Worm (Caenorhabditis elegans): Measurements from ENCODE around the gene cox-6B.
A peak's percentile ranks its signal among the peaks of the same experiment; 100 is the strongest.

cox-6B gene

ce11 chrIII:2785840-2786239 lies 86.4 kb downstream of the cox-6B start, which contains the start of gene Y71H2AM.20 (continued):
- TF ChIP-seq zfp-2 (tag; optimal IDR thresholded peaks at IDR 0.05) (peak; percentile 81), mdt-29 (GFP tag; IDR thresholded peaks at IDR 0.05) (peak; percentile 55), spr-3 (GFP tag; optimal IDR thresholded peaks at IDR 0.05) (peak; percentile 26)

- TF ChIP-seq Y105C5A.15 (GFP tag; IDR thresholded peaks at IDR 0.05): peak; percentile 66; the same call in 1 of the 2 replicates
- TF ChIP-seq F44E2.7 (GFP tag; IDR thresholded peaks at IDR 0.05): no peak
- no peak for TF ChIP-seq ZK337.2 (GFP tag; IDR thresholded peaks at IDR 0.05)
- peak; percentile 14 for TF ChIP-seq gei-8 (GFP tag; optimal IDR thresholded peaks at IDR 0.05)
- TF ChIP-seq ZK546.5 (tag; optimal IDR thresholded peaks at IDR 0.05): no peak
- no peak for TF ChIP-seq lin-39 (tag; optimal IDR thresholded peaks at IDR 0.05)
- TF ChIP-seq lin-1 (GFP tag; IDR thresholded peaks at IDR 0.05): 0 out of 2 replicates have a peak, but pooled peaks have one; percentile 7
- no peak for TF ChIP-seq spr-1 (tag; optimal IDR thresholded peaks at IDR 0.05)
- TF ChIP-seq zfp-3 (GFP tag; conservative IDR thresholded peaks at IDR 0.05): peak; percentile 29; the same call in 1 of the 2 replicates
- TF ChIP-seq ceh-44 (GFP tag; IDR thresholded peaks at IDR 0.05): no peak
- TF ChIP-seq ceh-20 (GFP tag; IDR thresholded peaks at IDR 0.05): no peak
- peak in 1 of 2 experiments; percentile 13 for TF ChIP-seq unc-62 (GFP tag; optimal IDR thresholded peaks at IDR 0.05 in 1 of 2)
- no peak for TF ChIP-seq unc-62 (tag; optimal IDR thresholded peaks at IDR 0.05)
- TF ChIP-seq mxl-3 (GFP tag; optimal IDR thresholded peaks at IDR 0.05): no peak
- no peak for TF ChIP-seq nhr-237 (tag; optimal IDR thresholded peaks at IDR 0.05)
- TF ChIP-seq Y5F2A.4 (GFP tag; optimal IDR thresholded peaks at IDR 0.05): no peak
- 0 out of 2 replicates have a peak, but pooled peaks have one; percentile 19 for TF ChIP-seq D1046.2 (GFP tag; IDR thresholded peaks at IDR 0.05)
- 0 out of 2 replicates have a peak, but pooled peaks have one; percentile 23 for TF ChIP-seq F26F4.8 (GFP tag; conservative IDR thresholded peaks at IDR 0.05)
- TF ChIP-seq daf-12 (tag; optimal IDR thresholded peaks at IDR 0.05): no peak
- no peak for TF ChIP-seq egl-27 (tag; optimal IDR thresholded peaks at IDR 0.05)
- peak; percentile 28; the same call in 1 of the 2 replicates for TF ChIP-seq pha-4 (GFP tag; IDR thresholded peaks at IDR 0.05)
- no peak for TF ChIP-seq pha-4 (tag; optimal IDR thresholded peaks at IDR 0.05)
- no peak for TF ChIP-seq ceh-28 (tag; optimal IDR thresholded peaks at IDR 0.05)
- no peak for TF ChIP-seq hlh-11 (tag; optimal IDR thresholded peaks at IDR 0.05)
- no peak for TF ChIP-seq spr-3 (GFP tag; optimal IDR thresholded peaks at IDR 0.05)
- no peak for TF ChIP-seq lsy-2 (tag; optimal IDR thresholded peaks at IDR 0.05)
- TF ChIP-seq hif-1 (tag; optimal IDR thresholded peaks at IDR 0.05): no peak
- 0 out of 2 replicates have a peak, but pooled peaks have one; percentile 15 for TF ChIP-seq Y75B8A.6 (GFP tag; IDR thresholded peaks at IDR 0.05)
- TF ChIP-seq saeg-2 (GFP tag; IDR thresholded peaks at IDR 0.05): no peak
- no peak for TF ChIP-seq R02D3.7 (tag; optimal IDR thresholded peaks at IDR 0.05)
- peak; percentile 44; the same call in 1 of the 2 replicates for TF ChIP-seq T26A8.4 (GFP tag; IDR thresholded peaks at IDR 0.05)
- TF ChIP-seq lin-29 (GFP tag; IDR thresholded peaks at IDR 0.05): 0 out of 2 replicates have a peak, but pooled peaks have one; percentile 13
- TF ChIP-seq unc-39 (tag; optimal IDR thresholded peaks at IDR 0.05): no peak
- TF ChIP-seq ctbp-1 (GFP tag; IDR thresholded peaks at IDR 0.05): no peak
- no peak for TF ChIP-seq ceh-82 (tag; optimal IDR thresholded peaks at IDR 0.05)
- TF ChIP-seq rbr-2 (tag; optimal IDR thresholded peaks at IDR 0.05): no peak
- peak; percentile 62 for TF ChIP-seq set-16 (GFP tag; IDR thresholded peaks at IDR 0.05)
- TF ChIP-seq sdz-12 (GFP tag; optimal IDR thresholded peaks at IDR 0.05): no peak
- no peak for TF ChIP-seq skn-1 (tag; optimal IDR thresholded peaks at IDR 0.05)
- TF ChIP-seq madf-5 (GFP tag; IDR thresholded peaks at IDR 0.05): no peak
- 0 out of 2 replicates have a peak, but pooled peaks have one; percentile 25 for TF ChIP-seq php-3 (GFP tag; IDR thresholded peaks at IDR 0.05)
- TF ChIP-seq zag-1 (tag; optimal IDR thresholded peaks at IDR 0.05): no peak
- no peak for TF ChIP-seq mes-2 (tag; optimal IDR thresholded peaks at IDR 0.05; ENCODE audit: poor library complexity, severe bottlenecking)
- no peak for TF ChIP-seq jun-1 (tag; optimal IDR thresholded peaks at IDR 0.05)
- TF ChIP-seq ama-1 (optimal IDR thresholded peaks at IDR 0.05): peak; percentile 41
- TF ChIP-seq lin-38 (GFP tag; IDR thresholded peaks at IDR 0.05): peak; percentile 67
- TF ChIP-seq daf-19 (GFP tag; conservative IDR thresholded peaks at IDR 0.05): no peak
- TF ChIP-seq lin-13 (GFP tag; optimal IDR thresholded peaks at IDR 0.05): no peak
Observed at ce11 chrIII:2786740-2787139, 87.3 kb downstream of the cox-6B start, which contains the start of gene nduc-2. TSS of gene nduc-2 (plus strand) at chrIII:2786852.

All from whole organism, L4 larva.